Worm (Caenorhabditis elegans) whole organism, young adult: ENCODE data around the gene spp-30.

Source experiments
- Y56A3A.18 ChIP-seq: fragments of 200-800 bp; sonication (Bioruptor generic); IDR thresholded peaks from 2 replicates; pipeline ENCODE4 v1.3.6; 2022; ENCODE audit warnings: missing genetic modification reagents, missing genetic modification characterization, missing compliant biosample characterization
- ama-1 ChIP-seq, 3 experiments: fragments of 150-350 bp in 1 of 3; sonication (generic microtip) in 2 of 3; optimal IDR thresholded peaks; 2 replicates each; lab custom pipeline; 2014 to 2018; ENCODE audit warnings: missing biosample characterization in 2 of 3, missing genetic modification characterization in 2 of 3, missing genetic modification reagents in 2 of 3
- attf-3 ChIP-seq: fragments of 200-800 bp; sonication (Bioruptor generic); conservative IDR thresholded peaks from 2 replicates; pipeline ENCODE4 v1.3.6; 2022; ENCODE audit warnings: missing genetic modification reagents, missing genetic modification characterization, missing compliant biosample characterization
- nfya-2 ChIP-seq: fragments of 200-800 bp; sonication (Bioruptor generic); IDR thresholded peaks from 2 replicates; pipeline ENCODE4 v1.3.6; 2022; ENCODE audit warnings: missing genetic modification reagents, missing genetic modification characterization, missing compliant biosample characterization
- pha-4 ChIP-seq: fragments of 150-350 bp; sonication (generic microtip); optimal IDR thresholded peaks from 2 replicates; lab custom pipeline; 2014; ENCODE audit warnings: missing biosample characterization, missing genetic modification reagents, missing genetic modification characterization
- tbp1 ChIP-seq: fragments of 200-800 bp; sonication (Bioruptor generic); optimal IDR thresholded peaks from 2 replicates; lab custom pipeline; 2018; ENCODE audit warnings: mild to moderate bottlenecking, missing genetic modification characterization, missing compliant biosample characterization
- tlf-1 ChIP-seq: fragments of 200-800 bp; sonication (Bioruptor generic); optimal IDR thresholded peaks from 2 replicates; lab custom pipeline; 2018; ENCODE audit warnings: mild to moderate bottlenecking, missing genetic modification characterization, missing compliant biosample characterization
- ztf-28 ChIP-seq: fragments of 200-800 bp; sonication (Bioruptor generic); IDR thresholded peaks from 2 replicates; pipeline ENCODE4 v1.3.6; 2022; ENCODE audit warnings: missing genetic modification reagents, missing genetic modification characterization, missing compliant biosample characterization
- ztf-6 ChIP-seq: fragments of 200-800 bp; sonication (Bioruptor generic); IDR thresholded peaks from 2 replicates; pipeline ENCODE4 v1.3.6; 2022; ENCODE audit warnings: missing genetic modification reagents, missing genetic modification characterization, missing compliant biosample characterization

ce11 chrX:11624621-11625020 lies 3.9 kb downstream of the spp-30 start:
- no peak for TF ChIP-seq ama-1 (optimal IDR thresholded peaks at IDR 0.05; lab: Kevin White, UChicago)
- no peak for TF ChIP-seq ama-1 (GFP tag; optimal IDR thresholded peaks at IDR 0.05; lab: Kevin White, UChicago)
- no peak for TF ChIP-seq Y56A3A.18 (GFP tag; lab: Robert Waterston, UW)
- no peak for TF ChIP-seq nfya-2
- TF ChIP-seq ztf-28 = no peak
- no peak for TF ChIP-seq tbp1
- no peak for TF ChIP-seq pha-4
- TF ChIP-seq ztf-6 (GFP tag; lab: Robert Waterston, UW) = no peak
- TF ChIP-seq tlf-1 (GFP tag; lab: Kevin White, UChicago) = no peak
- no peak for TF ChIP-seq attf-3 (GFP tag; lab: Robert Waterston, UW)
